Worm (Caenorhabditis elegans) whole organism, L4/young adult: ENCODE data around the gene catp-4.

ENCODE experiments used
- W03F9.2 ChIP-seq: fragments of 150-350 bp; optimal IDR thresholded peaks from 2 replicates; lab custom pipeline; 2014; ENCODE audit warnings: missing biosample characterization, missing genetic modification characterization
- dao-5 ChIP-seq: sonication (generic microtip); optimal IDR thresholded peaks from 2 replicates; lab custom pipeline; 2016; ENCODE audit warnings: missing genotype, missing genetic modification characterization, moderate library complexity, missing compliant biosample characterization
- him-1 ChIP-seq: sonication (generic microtip); optimal IDR thresholded peaks from 2 replicates; lab custom pipeline; 2016; ENCODE audit warnings: missing genotype, missing genetic modification reagents, missing genetic modification characterization, missing compliant biosample characterization

DNA sequence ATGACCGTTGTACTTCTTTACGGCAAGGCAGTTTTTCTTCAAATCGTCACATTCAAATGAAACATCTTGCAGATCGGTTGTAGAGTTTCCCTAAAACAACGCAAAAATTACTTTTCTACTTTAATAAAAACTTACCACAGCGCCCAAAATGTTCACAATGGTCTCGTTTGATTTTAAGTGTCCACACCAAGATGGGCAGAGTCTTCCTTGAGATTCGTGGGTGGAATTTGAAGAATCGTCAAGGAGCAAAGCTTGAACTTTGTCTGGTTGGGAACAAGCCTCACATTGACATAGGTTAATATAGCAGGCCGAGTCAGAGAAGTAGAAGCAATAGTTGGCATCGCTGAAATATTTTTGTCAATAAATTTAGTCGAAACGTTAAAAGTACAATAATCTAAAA, 11.6 kb downstream of the catp-4 start:
- TF ChIP-seq W03F9.2 (no peak), him-1 (no peak), dao-5 (no peak)
